Worm (Caenorhabditis elegans) whole organism, young adult: Measurements from ENCODE around the gene Y39A3CL.3.

Experiments
- B0019.2 ChIP-seq: fragments of 200-800 bp; sonication (Bioruptor generic); conservative IDR thresholded peaks from 2 replicates; pipeline ENCODE4 v1.3.6; 2022; ENCODE audit warnings: missing genetic modification reagents, missing genetic modification characterization, missing compliant biosample characterization
- F23B12.7 ChIP-seq: sonication (generic microtip); optimal IDR thresholded peaks from 2 replicates; lab custom pipeline; 2017; ENCODE audit warnings: missing genetic modification characterization, mild to moderate bottlenecking, missing compliant biosample characterization, antibody characterized with exemption, moderate library complexity; ENCODE audit not compliant: insufficient read depth
- F55B11.4 ChIP-seq: sonication (generic microtip); optimal IDR thresholded peaks from 2 replicates; lab custom pipeline; 2016; ENCODE audit warnings: missing compliant biosample characterization, missing genetic modification characterization, borderline replicate concordance; ENCODE audit not compliant: insufficient read depth
- K11D2.4 ChIP-seq: fragments of 200-800 bp; sonication (Bioruptor generic); IDR thresholded peaks from 2 replicates; pipeline ENCODE4 v1.3.6; 2022; ENCODE audit warnings: missing genetic modification reagents, missing genetic modification characterization, missing compliant biosample characterization
- K12H6.12 ChIP-seq: fragments of 200-800 bp; sonication (Bioruptor generic); optimal IDR thresholded peaks from 2 replicates; lab custom pipeline; 2018; ENCODE audit warnings: mild to moderate bottlenecking, missing genetic modification characterization, missing compliant biosample characterization
- Y95B8A.8 ChIP-seq: fragments of 200-800 bp; sonication (Bioruptor generic); IDR thresholded peaks from 2 replicates; pipeline ENCODE4 v1.3.6; 2022; ENCODE audit warnings: missing genetic modification reagents, missing genetic modification characterization, missing compliant biosample characterization
- akir-1 ChIP-seq: fragments of 200-800 bp; sonication (Bioruptor generic); optimal IDR thresholded peaks from 2 replicates; lab custom pipeline; 2018; ENCODE audit warnings: mild to moderate bottlenecking, missing genetic modification characterization, moderate library complexity, missing compliant biosample characterization
- ama-1 ChIP-seq, 3 experiments: fragments of 150-350 bp in 1 of 3; sonication (generic microtip) in 2 of 3; optimal IDR thresholded peaks; 2 replicates each; lab custom pipeline; 2014 to 2018; ENCODE audit warnings: missing biosample characterization in 2 of 3, missing genetic modification characterization in 2 of 3, missing genetic modification reagents in 2 of 3
- aptf-2 ChIP-seq: fragments of 200-800 bp; sonication (Bioruptor generic); conservative IDR thresholded peaks from 2 replicates; pipeline ENCODE4 v1.3.6; 2022; ENCODE audit warnings: missing genetic modification reagents, missing genetic modification characterization, missing compliant biosample characterization
- attf-5 ChIP-seq: fragments of 200-800 bp; sonication (Bioruptor generic); optimal IDR thresholded peaks from 2 replicates; lab custom pipeline; 2018; ENCODE audit warnings: mild to moderate bottlenecking, missing genetic modification characterization, missing compliant biosample characterization
- cebp-1 ChIP-seq, 2 experiments: fragments of 200-800 bp in 1 of 2; sonication (Bioruptor generic) in 1 of 2; sonication (generic microtip) in 1 of 2; IDR thresholded peaks in 1 of 2; optimal IDR thresholded peaks in 1 of 2; 2 replicates each; pipeline versions ENCODE4 v1.3.6 to Lab custom; 2017 to 2022; ENCODE audit warnings: missing compliant biosample characterization in 2 of 2, missing genetic modification characterization in 2 of 2, mild to moderate bottlenecking in 1 of 2, missing genetic modification reagents in 1 of 2, moderate library complexity in 1 of 2
- cebp-2 ChIP-seq: fragments of 200-800 bp; sonication (Bioruptor generic); IDR thresholded peaks from 2 replicates; pipeline ENCODE4 v1.3.6; 2022; ENCODE audit warnings: missing genetic modification characterization, missing compliant biosample characterization
- ceh-27 ChIP-seq: fragments of 200-800 bp; sonication (Bioruptor generic); optimal IDR thresholded peaks from 2 replicates; lab custom pipeline; 2018; ENCODE audit warnings: mild to moderate bottlenecking, missing genetic modification characterization, moderate library complexity, missing compliant biosample characterization
- ceh-91 ChIP-seq: fragments of 200-800 bp; sonication (Bioruptor generic); IDR thresholded peaks from 2 replicates; pipeline ENCODE4 v1.3.6; 2022; ENCODE audit warnings: missing genetic modification reagents, missing genetic modification characterization, missing compliant biosample characterization
- chd-7 ChIP-seq: sonication (generic microtip); optimal IDR thresholded peaks from 2 replicates; lab custom pipeline; 2016; ENCODE audit warnings: mild to moderate bottlenecking, missing genetic modification characterization, moderate library complexity, missing compliant biosample characterization
- dpl-1 ChIP-seq: fragments of 150-350 bp; optimal IDR thresholded peaks from 2 replicates; lab custom pipeline; 2014; ENCODE audit warnings: missing biosample characterization, missing genetic modification reagents, missing genetic modification characterization
- efl-1 ChIP-seq: fragments of 150-350 bp; optimal IDR thresholded peaks from 2 replicates; lab custom pipeline; 2014; ENCODE audit warnings: missing biosample characterization, missing genetic modification reagents, missing genetic modification characterization
- egl-18 ChIP-seq: fragments of 200-800 bp; sonication (Bioruptor generic); IDR thresholded peaks from 2 replicates; pipeline ENCODE4 v1.3.6; 2022; ENCODE audit warnings: missing genetic modification reagents, missing genetic modification characterization, missing compliant biosample characterization
- egl-44 ChIP-seq: fragments of 200-800 bp; sonication (Bioruptor generic); IDR thresholded peaks from 2 replicates; pipeline ENCODE4 v1.3.6; 2022; ENCODE audit warnings: missing genetic modification reagents, missing genetic modification characterization, missing compliant biosample characterization
- ekl-4 ChIP-seq: fragments of 200-800 bp; sonication (Bioruptor generic); IDR thresholded peaks from 2 replicates; pipeline ENCODE4 v1.3.6; 2022; ENCODE audit warnings: missing genetic modification reagents, missing genetic modification characterization, missing compliant biosample characterization
- fkh-3 ChIP-seq: sonication (generic microtip); optimal IDR thresholded peaks from 2 replicates; lab custom pipeline; 2016; ENCODE audit warnings: mild to moderate bottlenecking, missing genetic modification characterization, missing compliant biosample characterization
- hmg-1.2 ChIP-seq: fragments of 200-800 bp; sonication (Bioruptor generic); IDR thresholded peaks from 2 replicates; pipeline ENCODE4 v1.3.6; 2022; ENCODE audit warnings: missing genetic modification reagents, missing genetic modification characterization, missing compliant biosample characterization
- hmg-20 ChIP-seq: fragments of 200-800 bp; sonication (Bioruptor generic); IDR thresholded peaks from 2 replicates; pipeline ENCODE4 v1.3.6; 2022; ENCODE audit warnings: missing genetic modification reagents, missing genetic modification characterization, missing compliant biosample characterization
- let-607 ChIP-seq, 2 experiments: fragments of 200-800 bp in 1 of 2; sonication (Bioruptor generic) in 1 of 2; sonication (generic microtip) in 1 of 2; optimal IDR thresholded peaks; 2 replicates each; lab custom pipeline; 2016 to 2018; ENCODE audit warnings: mild to moderate bottlenecking in 2 of 2, missing compliant biosample characterization in 2 of 2, missing genetic modification characterization in 2 of 2, moderate library complexity in 2 of 2, missing genotype in 1 of 2
- mes-4 ChIP-seq: sonication (generic microtip); optimal IDR thresholded peaks from 2 replicates; lab custom pipeline; 2016; ENCODE audit warnings: missing genotype, missing genetic modification characterization, missing compliant biosample characterization
- nhr-80 ChIP-seq: sonication (generic microtip); optimal IDR thresholded peaks from 2 replicates; lab custom pipeline; 2016; ENCODE audit warnings: missing genetic modification characterization, missing compliant biosample characterization
- nhr-90 ChIP-seq: sonication (generic microtip); optimal IDR thresholded peaks from 2 replicates; lab custom pipeline; 2016; ENCODE audit warnings: missing genotype, mild to moderate bottlenecking, missing genetic modification characterization, missing compliant biosample characterization
- pbrm-1 ChIP-seq: fragments of 200-800 bp; sonication (Bioruptor generic); IDR thresholded peaks from 2 replicates; pipeline ENCODE4 v1.3.6; 2022; ENCODE audit warnings: missing genetic modification reagents, missing genetic modification characterization, missing compliant biosample characterization
- snpc-1.3 ChIP-seq: sonication (generic microtip); optimal IDR thresholded peaks from 2 replicates; lab custom pipeline; 2017; ENCODE audit warnings: missing genetic modification characterization, mild to moderate bottlenecking, missing compliant biosample characterization, antibody characterized with exemption, moderate library complexity, missing genotype, missing genetic modification reagents; ENCODE audit not compliant: insufficient read depth
- somi-1 ChIP-seq: fragments of 200-800 bp; sonication (Bioruptor generic); optimal IDR thresholded peaks from 2 replicates; lab custom pipeline; 2018; ENCODE audit warnings: mild to moderate bottlenecking, missing genetic modification characterization, missing compliant biosample characterization
- sptf-2 ChIP-seq: fragments of 200-800 bp; sonication (Bioruptor generic); optimal IDR thresholded peaks from 2 replicates; lab custom pipeline; 2018; ENCODE audit warnings: mild to moderate bottlenecking, missing genetic modification characterization, missing compliant biosample characterization
- zfh-2 ChIP-seq: fragments of 200-800 bp; sonication (Bioruptor generic); conservative IDR thresholded peaks from 2 replicates; pipeline ENCODE4 v1.3.6; 2022; ENCODE audit warnings: missing genetic modification reagents, missing genetic modification characterization, missing compliant biosample characterization
- ztf-18 ChIP-seq: sonication (generic microtip); optimal IDR thresholded peaks from 2 replicates; lab custom pipeline; 2016; ENCODE audit warnings: missing genotype, mild to moderate bottlenecking, missing genetic modification characterization, missing compliant biosample characterization

Y39A3CL.3 gene

ce11 chrIII:1806183-1806798, 28.7 kb downstream of the Y39A3CL.3 start (continued):
- TF ChIP-seq mes-4 (tag; lab: Kevin White, UChicago): peak; percentile 2
- no peak for TF ChIP-seq egl-44 (GFP tag; lab: Robert Waterston, UW)
- TF ChIP-seq snpc-1.3: no peak
- TF ChIP-seq pbrm-1 (GFP tag; lab: Robert Waterston, UW): no peak
- TF ChIP-seq egl-18 (GFP tag; lab: Robert Waterston, UW): no peak
- TF ChIP-seq somi-1: no peak
- TF ChIP-seq ama-1 (optimal IDR thresholded peaks at IDR 0.05; lab: Kevin White, UChicago): no peak
- TF ChIP-seq ama-1 (GFP tag; optimal IDR thresholded peaks at IDR 0.05; lab: Kevin White, UChicago): no peak
- no peak for TF ChIP-seq fkh-3
- TF ChIP-seq B0019.2 (GFP tag; lab: Robert Waterston, UW): no peak
- no peak for TF ChIP-seq nhr-90 (tag; lab: Kevin White, UChicago)
- TF ChIP-seq, all 124 proteins: peak for 5

DNA sequence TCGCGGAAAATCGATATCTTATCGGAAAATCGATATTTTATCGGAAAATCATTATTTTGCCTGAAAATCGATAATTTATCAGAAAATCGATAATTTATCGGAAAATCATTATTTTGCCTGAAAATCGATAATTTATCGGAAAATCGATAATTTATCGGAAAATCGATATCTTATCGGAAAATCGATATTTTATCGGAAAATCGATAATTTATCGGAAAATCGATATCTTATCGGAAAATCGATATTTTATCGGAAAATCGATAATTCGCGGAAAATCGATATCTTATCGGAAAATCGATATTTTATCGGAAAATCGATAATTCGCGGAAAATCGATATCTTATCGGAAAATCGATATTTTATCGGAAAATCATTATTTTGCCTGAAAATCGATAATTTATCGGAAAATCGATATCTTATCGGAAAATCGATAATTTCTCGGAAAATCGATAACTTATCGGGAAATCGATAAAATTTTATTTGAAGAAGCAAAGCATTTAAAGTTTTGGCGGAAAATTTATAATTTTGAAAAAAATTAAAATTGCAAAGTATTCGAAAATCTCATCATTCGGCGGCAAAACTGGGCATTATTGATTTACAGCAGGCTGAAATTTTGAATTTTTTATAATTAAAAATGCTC, 29.8 kb downstream of the Y39A3CL.3 start:
- peak; percentile 59; the same call in 1 of the 2 replicates for TF ChIP-seq K11D2.4 (GFP tag; lab: Robert Waterston, UW)

- TF ChIP-seq zfh-2 (GFP tag; lab: Robert Waterston, UW) (peak; percentile 50), efl-1 (GFP tag; lab: Kevin White, UChicago) (no peak)
- TF ChIP-seq, all 124 proteins: peak for 1
These were observed 36.7 kb downstream of the Y39A3CL.3 start for ce11 chrIII:1814285-1814684.

DNA sequence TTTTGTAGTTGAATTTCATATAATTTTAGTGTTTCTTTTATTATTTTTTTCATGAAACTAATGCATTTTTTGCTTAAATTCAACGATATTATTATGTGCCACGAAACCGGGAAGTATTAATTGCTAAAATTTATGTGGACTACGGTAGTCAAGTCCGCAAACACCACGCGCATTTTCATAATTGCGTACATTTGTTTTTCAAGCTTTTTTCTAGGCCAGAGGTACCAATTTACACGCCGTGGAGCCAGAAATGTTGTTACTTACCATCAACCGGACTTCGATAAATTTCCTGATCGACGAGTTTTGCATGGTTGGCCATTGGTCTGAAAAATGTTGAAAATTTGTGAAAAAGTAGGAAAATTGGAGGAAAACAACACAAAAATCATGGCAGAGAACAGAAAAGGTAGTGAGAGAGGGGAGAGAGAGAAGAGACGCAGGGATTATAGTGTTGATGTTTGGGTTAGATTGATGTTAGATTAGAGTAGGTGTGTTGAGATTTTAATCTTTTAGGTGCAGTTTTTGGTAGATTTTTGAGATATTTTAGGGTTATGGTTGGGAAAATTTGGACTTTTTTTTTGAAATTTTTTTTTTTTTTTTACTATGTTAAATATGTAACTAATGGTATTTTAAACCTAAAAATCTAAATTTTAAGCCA, 40.5 kb downstream of the Y39A3CL.3 start, which contains the start of gene clp-4:
TSS of gene clp-4 (minus strand) at position 323 of the 655 bp plus-strand sequence.
- TF ChIP-seq hmg-1.2 (GFP tag; lab: Robert Waterston, UW) (peak; percentile 6; the same call in 1 of the 2 replicates), dpl-1 (GFP tag; lab: Kevin White, UChicago) (no peak)

- no peak for TF ChIP-seq fkh-3
- TF ChIP-seq somi-1: peak; percentile 36
- no peak for TF ChIP-seq hmg-20
- peak; percentile 67; the same call in 1 of the 2 replicates for TF ChIP-seq hmg-1.2 (GFP tag; lab: Robert Waterston, UW)
- TF ChIP-seq zfh-2 (GFP tag; lab: Robert Waterston, UW): 0 out of 2 replicates have a peak, but pooled peaks have one; percentile 27
- peak; percentile 82 for TF ChIP-seq cebp-1 (GFP tag; IDR thresholded peaks at IDR 0.05; lab: Robert Waterston, UW)
- peak; percentile 95 for TF ChIP-seq cebp-1 (tag; optimal IDR thresholded peaks at IDR 0.05; lab: Kevin White, UChicago)
- no peak for TF ChIP-seq nhr-80
- TF ChIP-seq K12H6.12: peak; percentile 6
- peak; percentile 62 for TF ChIP-seq attf-5
These were observed 41.5 kb downstream of the Y39A3CL.3 start for ce11 chrIII:1819049-1819597.

DNA sequence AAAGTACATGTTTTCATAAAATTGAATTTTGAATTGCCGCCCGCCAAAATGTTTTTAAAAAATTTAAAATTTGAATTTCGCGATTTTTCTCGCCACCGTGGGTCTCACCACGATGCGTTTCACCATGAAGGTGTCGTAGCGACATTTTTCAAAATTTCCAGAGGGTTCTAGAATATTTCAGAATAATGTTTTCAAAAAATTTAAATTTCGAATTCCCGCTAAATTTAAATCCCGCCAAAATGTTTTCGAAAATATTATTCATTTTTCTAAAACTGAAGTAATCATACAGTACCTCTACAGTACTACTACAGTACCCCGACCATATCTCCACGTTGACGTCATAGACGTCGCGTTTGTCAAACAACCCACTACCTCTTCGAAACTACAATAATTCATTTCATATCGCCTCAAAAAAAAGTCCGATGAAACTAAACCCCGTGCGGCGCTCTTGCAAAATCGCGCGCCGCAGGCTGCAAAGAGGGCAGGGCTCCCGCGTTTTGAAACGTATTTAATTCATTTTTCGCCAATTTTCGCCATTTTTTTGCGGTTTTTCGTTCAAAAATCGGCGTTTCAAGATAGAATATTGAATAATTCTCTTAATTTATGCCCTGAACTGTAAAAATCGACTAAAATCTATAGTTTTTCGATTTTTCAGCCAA, 46.8 kb downstream of the Y39A3CL.3 start, which contains the start of the genes pvf-1 and Y39A3CL.7:
TSS of gene pvf-1 (minus strand) at position 51 of the 659 bp plus-strand sequence.
TSS of gene Y39A3CL.7 (plus strand) at position 656 of the 659 bp plus-strand sequence.
- no peak for TF ChIP-seq Y95B8A.8 (GFP tag; lab: Robert Waterston, UW)
- 0 out of 2 replicates have a peak, but pooled peaks have one; percentile 6 for TF ChIP-seq aptf-2 (GFP tag; lab: Robert Waterston, UW)
- TF ChIP-seq akir-1 (GFP tag; lab: Kevin White, UChicago): no peak
- TF ChIP-seq let-607 (tag; optimal IDR thresholded peaks at IDR 0.05; lab: Kevin White, UChicago): no peak
- TF ChIP-seq ceh-27 (GFP tag; lab: Kevin White, UChicago): no peak
- TF ChIP-seq cebp-2 (GFP tag; lab: Robert Waterston, UW): no peak
- TF ChIP-seq ztf-18: peak; percentile 10
- no peak for TF ChIP-seq sptf-2 (GFP tag; lab: Kevin White, UChicago)
- TF ChIP-seq F55B11.4 (tag; lab: Kevin White, UChicago): no peak
- TF ChIP-seq ceh-91 (GFP tag; lab: Robert Waterston, UW): no peak
- TF ChIP-seq snpc-1.3: peak; percentile 66
- no peak for TF ChIP-seq chd-7 (tag; lab: Kevin White, UChicago)
- TF ChIP-seq ekl-4 (GFP tag; lab: Robert Waterston, UW): no peak
- TF ChIP-seq F23B12.7 (tag; lab: Kevin White, UChicago): peak; percentile 17
- no peak for TF ChIP-seq hmg-1.2 (GFP tag; lab: Robert Waterston, UW)
- TF ChIP-seq pbrm-1 (GFP tag; lab: Robert Waterston, UW): 0 out of 2 replicates have a peak, but pooled peaks have one; percentile 50
